Worm (Caenorhabditis elegans) whole organism, L2 larva: ENCODE data around the gene cutl-27.

Experiments used
- aly-2 ChIP-seq: fragments of 150-350 bp; optimal IDR thresholded peaks from 2 replicates; lab custom pipeline; 2014; ENCODE audit warnings: missing biosample characterization, missing genetic modification characterization
- dmd-4 ChIP-seq: sonication (generic microtip); optimal IDR thresholded peaks from 2 replicates; lab custom pipeline; 2017; ENCODE audit warnings: missing biosample characterization, missing genetic modification characterization
- mab-5 ChIP-seq: fragments of 150-350 bp; optimal IDR thresholded peaks from 2 replicates; lab custom pipeline; 2014; ENCODE audit warnings: missing biosample characterization, missing genetic modification characterization
- mdl-1 ChIP-seq, 2 experiments: fragments of 150-350 bp in 1 of 2; sonication (generic microtip) in 1 of 2; optimal IDR thresholded peaks; 2 replicates each; lab custom pipeline; 2017; ENCODE audit warnings: missing biosample characterization in 2 of 2, missing genetic modification characterization in 2 of 2
- nhr-23 ChIP-seq: fragments of 150-350 bp; optimal IDR thresholded peaks from 2 replicates; lab custom pipeline; 2014; ENCODE audit warnings: missing biosample characterization, missing genetic modification reagents, missing genetic modification characterization
- skn-1 ChIP-seq: sonication (generic microtip); optimal IDR thresholded peaks from 2 replicates; lab custom pipeline; 2017; ENCODE audit warnings: missing biosample characterization, missing genetic modification characterization

- TF ChIP-seq aly-2 (tag; lab: Kevin White, UChicago) (no peak), dmd-4 (tag; lab: Kevin White, UChicago) (no peak), mdl-1 (tag; optimal IDR thresholded peaks at IDR 0.05; lab: Kevin White, UChicago) (no peak), nhr-23 (tag; lab: Kevin White, UChicago) (no peak), mab-5 (no peak), skn-1 (no peak)
These were observed 39.5 kb downstream of the cutl-27 start for ce11 chrIV:11917886-11918285.
